Worm (Caenorhabditis elegans) whole organism, midembryonic: ENCODE data around the gene sre-48.
A peak's percentile ranks its signal among the peaks of the same experiment; 100 is the strongest.
"Not testable (repeated sequence)": the region's sequence is repeated elsewhere in the genome, so short reads cannot be mapped to it uniquely, and the experiment has no call there.

ENCODE experiments used
- T22C8.4 ChIP-seq: fragments of 200-800 bp; sonication (Bioruptor generic); IDR thresholded peaks from 2 replicates; pipeline ENCODE4 v1.3.6; 2022; ENCODE audit warnings: missing genetic modification characterization, missing compliant biosample characterization
- cog-1 ChIP-seq: sonication (generic microtip); optimal IDR thresholded peaks from 2 replicates; lab custom pipeline; 2016; ENCODE audit warnings: missing genetic modification characterization, missing compliant biosample characterization
- flt-1 ChIP-seq: fragments of 200-800 bp; sonication (Bioruptor generic); IDR thresholded peaks from 2 replicates; pipeline ENCODE4 v1.3.6; 2022; ENCODE audit warnings: missing genetic modification characterization, missing compliant biosample characterization
- klf-2 ChIP-seq: fragments of 200-800 bp; sonication (Bioruptor generic); conservative IDR thresholded peaks from 2 replicates; pipeline ENCODE4 v1.3.6; 2022; ENCODE audit warnings: missing genetic modification reagents, missing genetic modification characterization, missing compliant biosample characterization
- med-1 ChIP-seq: sonication (generic microtip); optimal IDR thresholded peaks from 2 replicates; lab custom pipeline; 2017; ENCODE audit warnings: missing genetic modification characterization, mild to moderate bottlenecking, missing compliant biosample characterization, antibody characterized with exemption, missing genetic modification reagents; ENCODE audit not compliant: insufficient read depth
- ref-1 ChIP-seq: fragments of 200-800 bp; sonication (Bioruptor generic); conservative IDR thresholded peaks from 2 replicates; pipeline ENCODE4 v1.3.6; 2022; ENCODE audit warnings: missing genetic modification reagents, missing genetic modification characterization, missing compliant biosample characterization
- tab-1 ChIP-seq: fragments of 200-800 bp; sonication (Bioruptor generic); IDR thresholded peaks from 2 replicates; pipeline ENCODE4 v1.3.6; 2022; ENCODE audit warnings: missing genetic modification characterization, missing compliant biosample characterization
- ztf-23 ChIP-seq: fragments of 200-800 bp; sonication (Bioruptor generic); IDR thresholded peaks from 2 replicates; pipeline ENCODE4 v1.3.6; 2022; ENCODE audit warnings: missing genetic modification reagents, missing genetic modification characterization, missing compliant biosample characterization
- ztf-29 ChIP-seq: fragments of 200-800 bp; sonication (Bioruptor generic); IDR thresholded peaks from 2 replicates; pipeline ENCODE4 v1.3.6; 2022; ENCODE audit warnings: missing genetic modification reagents, missing genetic modification characterization, missing compliant biosample characterization

Gene sre-48

DNA sequence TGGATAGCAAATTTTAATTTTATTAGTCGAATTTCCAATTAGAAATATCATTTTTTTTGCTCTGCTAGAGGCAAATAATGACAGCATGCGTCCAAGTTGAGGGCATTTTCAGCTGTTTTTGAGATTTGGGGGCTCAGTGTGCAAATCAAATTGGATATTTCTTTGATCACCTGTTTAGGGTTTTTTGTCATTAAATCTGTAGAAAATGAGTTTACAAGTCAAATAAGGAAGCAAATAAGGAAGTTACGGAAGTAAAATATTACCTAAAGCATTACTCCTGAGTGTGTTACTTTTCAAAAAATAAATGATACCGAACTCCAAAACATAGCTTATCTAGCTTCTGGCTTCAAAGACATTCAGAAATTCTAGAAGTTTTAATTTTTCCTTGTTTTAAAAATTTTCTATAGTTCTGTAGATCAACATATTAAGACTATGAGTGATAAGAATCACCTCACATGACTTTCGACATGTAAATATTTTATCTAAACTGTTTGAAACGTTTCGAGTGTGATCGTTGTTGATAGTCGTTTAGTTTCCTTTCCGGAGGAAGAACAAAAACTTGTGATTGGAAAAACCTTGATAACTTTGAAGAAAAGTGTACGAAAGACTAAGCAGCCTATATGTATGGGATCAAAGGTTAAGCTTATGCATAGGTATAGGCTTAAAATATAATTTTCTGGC lies at the start of gene sre-48:
Gene sre-48, minus strand, starts transcription at position 51 of the 681 bp plus-strand sequence.
- TF ChIP-seq ztf-29 (GFP tag; lab: Robert Waterston, UW) (no peak), klf-2 (GFP tag; lab: Robert Waterston, UW) (no peak), T22C8.4 (GFP tag; lab: Robert Waterston, UW) (no peak), ztf-23 (no peak), med-1 (GFP tag; lab: Kevin White, UChicago) (no peak), cog-1 (no peak), ref-1 (GFP tag; lab: Robert Waterston, UW) (no peak), flt-1 (GFP tag; lab: Robert Waterston, UW) (no peak), tab-1 (GFP tag; lab: Robert Waterston, UW) (no peak)

DNA sequence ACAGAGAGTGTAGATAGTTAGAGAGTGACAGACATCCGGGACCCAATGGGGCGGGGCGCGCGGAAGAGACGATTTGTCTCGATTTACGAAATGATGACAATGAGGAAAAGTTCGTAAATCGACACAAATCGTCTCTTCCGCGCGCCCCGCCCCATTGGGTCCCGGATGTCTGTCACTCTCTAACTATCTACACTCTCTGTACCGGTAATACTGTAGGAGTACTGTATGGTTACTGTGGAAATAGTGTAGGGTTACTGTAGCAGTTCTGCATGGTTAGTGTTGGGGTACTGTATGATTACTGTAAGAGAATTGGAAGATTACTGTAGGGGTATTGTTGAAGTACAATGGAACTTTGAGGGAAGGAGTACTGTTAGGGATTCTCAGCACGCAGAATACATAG lies 41.5 kb upstream of the sre-48 start, which contains the start of gene F01D5.10:
Gene F01D5.10, minus strand, starts transcription at position 101 of the 400 bp plus-strand sequence.
- not testable (repeated sequence) for TF ChIP-seq ztf-23; tab-1 (GFP tag; lab: Robert Waterston, UW); T22C8.4 (GFP tag; lab: Robert Waterston, UW)

DNA sequence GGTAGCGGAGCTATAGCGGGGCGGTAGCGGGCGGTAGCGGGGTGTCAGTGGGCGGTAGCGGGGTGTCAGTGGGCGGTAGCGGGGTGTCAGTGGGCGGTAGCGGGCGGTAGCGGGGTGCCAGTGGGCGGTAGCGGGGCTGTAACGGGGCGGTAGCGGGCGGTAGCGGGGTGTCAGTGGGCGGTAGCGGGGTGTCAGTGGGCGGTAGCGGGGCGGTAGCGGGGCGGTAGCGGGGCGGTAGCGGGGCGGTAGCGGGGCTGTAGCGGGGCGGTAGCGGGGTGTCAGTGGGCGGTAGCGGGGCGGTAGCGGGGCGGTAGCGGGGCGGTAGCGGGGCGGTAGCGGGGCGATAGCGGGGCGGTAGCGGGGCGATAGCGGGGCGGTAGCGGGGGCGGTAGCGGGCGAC lies 39.9 kb upstream of the sre-48 start:
- TF ChIP-seq ztf-29 (GFP tag; lab: Robert Waterston, UW) (peak; percentile 19; the same call in 1 of the 2 replicates), ztf-23 (0 out of 2 replicates have a peak, but pooled peaks have one; percentile 59), ref-1 (GFP tag; lab: Robert Waterston, UW) (peak; percentile 51; the same call in 1 of the 2 replicates), T22C8.4 (GFP tag; lab: Robert Waterston, UW) (peak; percentile 42; the same call in 1 of the 2 replicates), tab-1 (GFP tag; lab: Robert Waterston, UW) (0 out of 2 replicates have a peak, but pooled peaks have one; percentile 75), flt-1 (GFP tag; lab: Robert Waterston, UW) (peak; percentile 76; the same call in 1 of the 2 replicates)

DNA sequence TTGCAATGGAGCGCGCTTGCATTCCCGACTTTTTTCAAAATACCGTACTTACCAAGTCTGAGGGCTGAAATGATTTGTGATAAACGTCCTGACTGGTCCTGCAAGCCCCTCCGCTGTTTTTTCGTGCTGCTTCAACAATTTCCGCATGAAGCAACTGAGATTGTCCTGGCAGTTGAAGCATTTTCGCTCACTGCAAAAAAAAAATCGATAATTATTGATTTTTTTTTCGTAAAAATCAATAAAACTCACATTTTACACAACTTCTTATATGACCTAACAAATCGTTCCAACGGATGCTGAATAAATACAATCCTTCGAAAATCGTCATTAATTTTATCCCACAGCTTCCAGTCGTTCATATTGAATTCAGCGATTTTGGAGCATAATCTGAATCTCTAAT lies 39.2 kb upstream of the sre-48 start:
- TF ChIP-seq ztf-29 (GFP tag; lab: Robert Waterston, UW), result no peak
- peak; percentile 76; the same call in 1 of the 2 replicates for TF ChIP-seq T22C8.4 (GFP tag; lab: Robert Waterston, UW)

DNA sequence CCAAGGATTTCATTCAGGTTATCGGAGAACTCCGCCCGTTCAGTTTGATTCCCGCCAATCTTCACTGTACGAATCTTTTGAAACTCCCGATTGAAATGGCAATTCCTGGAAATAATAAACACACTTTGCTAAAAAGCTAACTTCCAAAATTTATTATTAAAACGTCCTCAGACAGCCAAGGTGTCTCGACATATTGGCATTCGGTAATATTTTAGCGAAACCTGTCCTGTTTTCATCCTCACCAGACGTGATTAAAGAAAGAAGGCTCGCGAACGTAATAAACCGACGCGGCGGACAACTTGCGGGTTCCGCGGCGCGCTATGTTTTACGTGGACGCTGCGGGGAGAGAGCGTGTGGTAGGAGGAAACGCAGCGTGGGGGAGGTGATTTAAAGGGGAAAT lies 38.5 kb upstream of the sre-48 start:
- TF ChIP-seq ref-1 (GFP tag; lab: Robert Waterston, UW) (no peak), ztf-23 (peak; percentile 22; the same call in 1 of the 2 replicates), tab-1 (GFP tag; lab: Robert Waterston, UW) (no peak)

DNA sequence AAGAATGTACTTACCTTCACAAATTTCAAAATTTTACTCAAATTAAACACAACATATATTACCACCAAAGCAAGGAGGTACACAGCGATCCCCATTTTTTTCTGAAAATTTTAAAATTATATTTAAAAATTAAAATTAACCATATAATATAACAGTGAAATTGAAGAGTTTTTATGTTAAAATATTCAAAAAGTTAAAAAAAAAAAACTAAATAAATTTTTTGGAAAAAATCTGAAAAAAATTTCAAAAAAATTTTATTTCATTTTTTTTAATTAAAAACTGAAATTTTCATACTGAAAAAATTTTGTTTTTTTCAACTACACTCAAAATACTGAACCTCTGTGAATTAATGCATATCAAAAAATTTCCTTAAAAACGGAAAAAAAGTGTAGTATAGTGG lies 37.2 kb upstream of the sre-48 start, which contains the start of gene cyp-37A1:
Gene cyp-37A1, minus strand, starts transcription at position 101 of the 400 bp plus-strand sequence.
- no peak for TF ChIP-seq cog-1
- no peak for TF ChIP-seq ztf-23
- no peak for TF ChIP-seq tab-1 (GFP tag; lab: Robert Waterston, UW)
- TF ChIP-seq ref-1 (GFP tag; lab: Robert Waterston, UW), result no peak
- no peak for TF ChIP-seq T22C8.4 (GFP tag; lab: Robert Waterston, UW)
- no peak for TF ChIP-seq med-1 (GFP tag; lab: Kevin White, UChicago)
- no peak for TF ChIP-seq flt-1 (GFP tag; lab: Robert Waterston, UW)
- TF ChIP-seq klf-2 (GFP tag; lab: Robert Waterston, UW), result no peak
- TF ChIP-seq ztf-29 (GFP tag; lab: Robert Waterston, UW), result no peak

DNA sequence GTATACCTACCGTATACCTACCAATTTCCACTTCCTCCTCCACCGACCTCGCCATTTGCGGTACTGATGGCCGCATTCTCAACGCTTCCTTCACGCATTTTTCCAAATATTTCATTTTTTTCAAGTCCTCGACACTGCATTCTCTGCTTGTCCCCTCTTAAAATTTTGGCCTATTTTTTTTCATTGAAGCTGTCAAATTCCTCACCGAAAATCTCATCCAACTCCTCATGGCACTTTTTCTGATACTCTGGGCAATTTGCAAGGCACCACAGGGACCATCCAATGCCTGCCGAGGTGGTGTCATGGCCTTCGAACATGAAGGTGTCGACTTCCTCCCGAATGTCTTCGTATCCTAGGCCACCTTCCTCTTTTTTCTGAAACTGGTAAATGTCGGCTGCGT lies 35.0 kb upstream of the sre-48 start:
- TF ChIP-seq klf-2 (GFP tag; lab: Robert Waterston, UW) (no peak), cog-1 (no peak), T22C8.4 (GFP tag; lab: Robert Waterston, UW) (no peak), flt-1 (GFP tag; lab: Robert Waterston, UW) (no peak), ref-1 (GFP tag; lab: Robert Waterston, UW) (no peak), med-1 (GFP tag; lab: Kevin White, UChicago) (no peak), ztf-23 (no peak), ztf-29 (GFP tag; lab: Robert Waterston, UW) (no peak), tab-1 (GFP tag; lab: Robert Waterston, UW) (no peak)

DNA sequence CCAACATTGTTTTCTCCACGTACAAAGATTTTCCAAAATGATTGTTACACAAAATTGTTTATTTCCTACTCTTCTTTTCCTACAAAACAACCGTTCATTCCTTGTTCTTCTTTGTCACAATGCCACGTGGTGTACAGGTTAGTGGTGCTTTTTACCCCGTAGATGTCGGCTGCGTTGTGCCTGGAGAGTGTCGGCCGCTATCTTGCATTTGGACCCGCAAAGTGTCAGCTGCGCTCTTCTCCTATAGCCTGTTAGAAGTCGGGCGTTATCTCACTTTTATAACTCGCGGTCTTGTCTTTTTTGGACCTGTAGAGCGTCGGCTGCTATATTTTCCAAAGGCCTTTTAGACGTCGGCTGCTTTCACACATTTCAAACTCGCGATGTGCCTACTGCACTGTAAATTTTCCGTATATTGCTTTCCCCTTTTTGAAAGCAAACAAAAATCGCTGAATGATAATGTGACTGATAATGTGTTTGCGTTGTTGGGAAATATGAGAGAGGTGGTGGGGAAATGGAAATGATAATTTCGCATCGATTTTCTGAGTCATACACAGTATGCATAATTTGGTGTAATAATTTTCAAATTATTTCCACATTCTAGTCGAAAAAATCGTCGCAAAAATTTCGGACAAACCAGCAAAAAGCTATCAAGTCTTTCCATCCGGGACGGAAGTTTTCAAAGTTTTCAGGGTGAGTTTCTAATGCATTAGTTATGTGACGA lies 31.1 kb upstream of the sre-48 start, which contains the start of gene F01D5.8:
Gene F01D5.8, plus strand, starts transcription at position 51 of the 721 bp plus-strand sequence.
- no peak for TF ChIP-seq T22C8.4 (GFP tag; lab: Robert Waterston, UW)
- TF ChIP-seq ref-1 (GFP tag; lab: Robert Waterston, UW), result no peak
- no peak for TF ChIP-seq flt-1 (GFP tag; lab: Robert Waterston, UW)
- TF ChIP-seq ztf-29 (GFP tag; lab: Robert Waterston, UW), result no peak
- no peak for TF ChIP-seq klf-2 (GFP tag; lab: Robert Waterston, UW)
- TF ChIP-seq cog-1, result no peak
- no peak for TF ChIP-seq ztf-23
- no peak for TF ChIP-seq tab-1 (GFP tag; lab: Robert Waterston, UW)
- TF ChIP-seq med-1 (GFP tag; lab: Kevin White, UChicago), result no peak

DNA sequence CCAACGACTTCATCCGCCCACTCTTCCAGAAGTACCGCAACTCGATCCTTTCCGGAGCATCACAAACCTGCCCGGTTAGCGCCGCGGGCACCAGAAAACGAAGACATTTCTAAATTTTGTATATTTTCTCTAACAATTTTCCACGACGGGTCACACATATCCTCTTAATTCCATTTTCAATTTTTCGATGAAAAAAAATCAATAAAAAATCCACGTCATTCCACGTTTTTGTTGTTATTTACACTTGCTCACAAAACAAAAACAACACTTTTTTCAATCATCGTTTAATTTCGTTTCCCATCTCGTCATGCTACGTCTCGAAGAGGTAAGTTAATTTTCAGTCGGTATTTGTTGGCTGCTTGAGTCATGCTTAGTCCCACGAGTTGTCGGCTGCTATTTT lies 28.7 kb upstream of the sre-48 start, which contains the start of gene F01D5.7:
Gene F01D5.7, plus strand, starts transcription at position 301 of the 400 bp plus-strand sequence.
- no peak for TF ChIP-seq ref-1 (GFP tag; lab: Robert Waterston, UW)
- no peak for TF ChIP-seq ztf-23
- TF ChIP-seq tab-1 (GFP tag; lab: Robert Waterston, UW), result no peak
- no peak for TF ChIP-seq flt-1 (GFP tag; lab: Robert Waterston, UW)
- TF ChIP-seq T22C8.4 (GFP tag; lab: Robert Waterston, UW), result no peak
- TF ChIP-seq klf-2 (GFP tag; lab: Robert Waterston, UW), result no peak
